Fruit fly (Drosophila melanogaster) whole organism, pupa: Measurements from ENCODE around the gene Muc12Ea.

Source experiments
- CG15710 ChIP-seq: fragments of 200-800 bp; sonication (Bioruptor generic); optimal IDR thresholded peaks from 2 replicates; lab custom pipeline; 2018; ENCODE audit warnings: missing biosample characterization, mild to moderate bottlenecking, missing genetic modification characterization, moderate library complexity
- Pif1A ChIP-seq: fragments of 200-800 bp; sonication (Bioruptor generic); optimal IDR thresholded peaks from 3 replicates; lab custom pipeline; 2016; ENCODE audit warnings: missing biosample characterization, missing genetic modification characterization
- Snoo ChIP-seq: fragments of 200-800 bp; sonication (Bioruptor generic); optimal IDR thresholded peaks from 3 replicates; lab custom pipeline; 2017; ENCODE audit warnings: missing biosample characterization, mild to moderate bottlenecking, missing genetic modification characterization, inconsistent platforms
- fd96Ca ChIP-seq: fragments of 200-800 bp; sonication (Bioruptor generic); IDR thresholded peaks from 3 replicates; pipeline ENCODE4 v1.3.6; 2022; ENCODE audit warnings: missing biosample characterization, missing genetic modification characterization

- TF ChIP-seq Snoo (tag; lab: Kevin White, UChicago) (no peak), Pif1A (GFP tag; lab: Kevin White, UChicago) (no peak), CG15710 (tag; lab: Kevin White, UChicago) (no peak), fd96Ca (GFP tag; lab: Robert Waterston, UW) (no peak)
Observed at dm6 chrX:14277435-14277834, at the start of gene Muc12Ea.
